Fruit fly (Drosophila melanogaster) Kc167 (cell line): ENCODE measurements around the gene CG3347.

Source experiments
- Myc ChIP-seq: fragments of >200 bp; optimal IDR thresholded peaks from 2 replicates; lab custom pipeline; 2017; ENCODE audit warnings: missing external identifiers
- Sin3A ChIP-seq: fragments of >200 bp; optimal IDR thresholded peaks from 2 replicates; lab custom pipeline; 2018; ENCODE audit warnings: missing external identifiers
- h ChIP-seq: fragments of >200 bp; optimal IDR thresholded peaks from 3 replicates; lab custom pipeline; 2018; ENCODE audit warnings: missing external identifiers
- insv ChIP-seq: fragments of >200 bp; optimal IDR thresholded peaks from 3 replicates; lab custom pipeline; 2018; ENCODE audit warnings: missing external identifiers
- psq ChIP-seq: fragments of >200 bp; optimal IDR thresholded peaks from 2 replicates; lab custom pipeline; 2017; ENCODE audit warnings: missing external identifiers
- ttk ChIP-seq: sonication (Bioruptor generic); optimal IDR thresholded peaks from 2 replicates; lab custom pipeline; 2017; ENCODE audit warnings: missing external identifiers

Gene CG3347

DNA sequence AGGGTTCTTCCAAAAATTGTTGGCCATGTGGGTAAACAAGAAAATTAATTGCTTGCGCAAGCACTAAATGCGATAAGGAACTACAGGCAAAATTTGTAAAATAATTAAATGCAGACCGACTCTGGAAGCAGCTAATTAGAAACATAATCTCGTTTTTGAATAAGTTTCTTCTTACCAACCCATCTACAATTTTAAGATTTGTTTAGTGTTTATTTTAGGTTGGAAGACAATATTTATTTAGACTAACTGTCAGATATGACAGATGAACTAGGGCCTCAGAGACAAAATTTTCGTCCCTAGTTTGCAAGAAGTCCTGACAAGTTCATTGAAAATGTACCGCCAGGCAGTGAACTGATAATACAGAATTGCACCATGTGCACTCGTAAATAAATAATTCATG, at the start of gene CG3347:
Gene CG3347, plus strand, starts transcription at position 301 of the 400 bp plus-strand sequence.
- TF ChIP-seq psq (no peak), Sin3A (lab: Kevin White, UChicago) (no peak), h (lab: Kevin White, UChicago) (no peak), ttk (lab: Kevin White, UChicago) (no peak), Myc (no peak), insv (lab: Kevin White, UChicago) (no peak)

DNA sequence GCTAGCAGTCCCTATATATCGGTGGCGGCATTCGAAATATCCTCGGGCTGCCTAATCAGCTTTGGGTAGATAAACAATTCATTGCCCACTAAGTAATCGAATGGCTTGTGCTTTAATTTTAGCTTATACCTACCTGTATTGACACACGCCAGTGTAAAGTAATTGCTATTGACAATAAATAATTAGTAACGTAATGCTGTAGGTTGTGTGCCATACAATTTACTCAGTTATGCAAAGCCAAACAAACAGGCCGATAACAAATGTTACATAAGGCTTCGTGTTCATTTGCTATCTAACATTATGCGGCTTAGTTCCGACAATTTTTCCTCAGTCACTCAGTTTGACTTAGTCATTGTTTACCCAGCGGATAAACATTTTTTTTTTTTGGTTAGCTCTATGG, 40.5 kb upstream of the CG3347 start:
- TF ChIP-seq h (lab: Kevin White, UChicago) (no peak), ttk (lab: Kevin White, UChicago) (no peak), Sin3A (lab: Kevin White, UChicago) (no peak), insv (lab: Kevin White, UChicago) (no peak), psq (no peak), Myc (no peak)

DNA sequence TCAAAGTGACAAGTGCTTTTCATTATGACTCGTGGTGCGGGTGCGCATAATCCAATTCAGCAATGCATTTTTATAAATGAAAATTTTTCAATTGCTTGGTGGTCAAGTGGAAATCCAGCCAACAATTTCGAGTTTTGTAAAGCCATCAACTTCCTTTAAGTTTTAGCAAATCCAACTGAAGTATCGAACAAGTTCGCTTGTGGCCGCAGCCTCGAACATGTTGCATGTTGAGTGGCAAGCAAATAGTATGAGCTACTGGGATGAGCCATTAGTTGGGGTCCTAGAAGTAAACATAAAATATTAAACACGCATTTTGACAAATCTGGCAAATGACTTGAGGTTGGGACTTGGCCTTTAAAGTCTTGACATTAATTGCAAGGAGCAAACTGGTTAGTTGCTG, 38.0 kb upstream of the CG3347 start:
- TF ChIP-seq Sin3A (lab: Kevin White, UChicago) (no peak), psq (no peak)

DNA sequence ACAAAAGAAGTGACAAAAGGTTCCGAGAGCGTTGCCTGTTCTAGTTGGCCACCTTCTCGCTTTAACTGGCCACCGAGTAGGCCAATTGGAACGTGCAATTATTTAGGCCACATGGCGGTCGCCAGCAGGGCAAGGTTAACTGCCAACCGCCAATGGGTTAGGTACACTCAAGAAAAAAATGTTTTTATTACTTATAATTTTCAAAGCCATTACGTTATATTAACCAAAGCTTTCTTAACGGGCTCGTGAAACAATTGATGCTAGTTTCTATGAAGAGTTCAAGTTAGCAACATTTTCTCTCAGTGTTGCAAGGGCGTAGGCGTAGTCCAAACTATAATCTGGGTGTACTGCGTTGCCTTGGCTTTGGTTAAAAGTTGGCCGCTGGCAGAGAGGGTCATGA, 23.2 kb upstream of the CG3347 start:
- TF ChIP-seq h (lab: Kevin White, UChicago) = no peak
- no peak for TF ChIP-seq psq
- TF ChIP-seq ttk (lab: Kevin White, UChicago) = no peak
- TF ChIP-seq Sin3A (lab: Kevin White, UChicago) = no peak
- no peak for TF ChIP-seq Myc
- TF ChIP-seq insv (lab: Kevin White, UChicago) = no peak

DNA sequence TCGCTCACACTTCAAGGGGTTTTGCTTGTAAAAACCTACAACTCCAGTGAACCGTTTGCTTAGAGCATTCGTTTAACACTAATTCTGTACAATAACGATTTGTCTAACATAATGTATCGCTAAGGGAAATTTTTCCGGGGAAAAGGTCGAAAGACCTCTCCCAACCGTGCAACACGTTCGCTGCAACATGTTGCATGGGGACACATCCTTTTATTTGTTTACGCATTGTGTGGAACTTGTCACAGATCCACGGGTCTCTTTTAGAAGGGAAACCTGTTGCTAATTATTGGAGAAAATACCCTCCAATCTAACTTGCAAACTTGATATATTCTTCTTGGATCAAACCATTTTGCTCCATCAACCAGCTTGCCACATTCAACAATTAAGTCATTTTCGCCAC, 3.6 kb upstream of the CG3347 start:
- TF ChIP-seq Myc (no peak), Sin3A (lab: Kevin White, UChicago) (no peak), psq (no peak), ttk (lab: Kevin White, UChicago) (no peak), insv (lab: Kevin White, UChicago) (no peak), h (lab: Kevin White, UChicago) (no peak)

DNA sequence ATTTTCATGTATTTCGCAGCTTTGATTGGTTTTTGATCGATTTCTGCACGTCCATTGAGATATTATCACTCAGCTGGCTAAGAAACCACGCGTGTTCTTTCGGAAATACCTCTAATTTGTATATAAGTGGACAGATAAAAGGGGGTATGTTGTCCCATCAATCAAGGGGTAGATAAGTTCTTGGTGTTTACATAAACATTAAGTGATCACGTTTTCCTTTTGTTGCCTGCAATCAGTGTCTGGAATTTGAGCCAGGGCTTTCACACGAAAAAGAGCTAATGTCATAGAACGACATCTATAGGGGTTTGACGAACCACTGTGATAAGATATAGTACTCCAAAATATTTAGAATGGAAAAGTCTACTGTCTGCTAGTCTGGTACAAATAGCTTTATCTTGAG, 9.5 kb downstream of the CG3347 start:
- TF ChIP-seq ttk (lab: Kevin White, UChicago) (no peak), Sin3A (lab: Kevin White, UChicago) (no peak), Myc (no peak), psq (no peak), h (lab: Kevin White, UChicago) (no peak), insv (lab: Kevin White, UChicago) (no peak)

DNA sequence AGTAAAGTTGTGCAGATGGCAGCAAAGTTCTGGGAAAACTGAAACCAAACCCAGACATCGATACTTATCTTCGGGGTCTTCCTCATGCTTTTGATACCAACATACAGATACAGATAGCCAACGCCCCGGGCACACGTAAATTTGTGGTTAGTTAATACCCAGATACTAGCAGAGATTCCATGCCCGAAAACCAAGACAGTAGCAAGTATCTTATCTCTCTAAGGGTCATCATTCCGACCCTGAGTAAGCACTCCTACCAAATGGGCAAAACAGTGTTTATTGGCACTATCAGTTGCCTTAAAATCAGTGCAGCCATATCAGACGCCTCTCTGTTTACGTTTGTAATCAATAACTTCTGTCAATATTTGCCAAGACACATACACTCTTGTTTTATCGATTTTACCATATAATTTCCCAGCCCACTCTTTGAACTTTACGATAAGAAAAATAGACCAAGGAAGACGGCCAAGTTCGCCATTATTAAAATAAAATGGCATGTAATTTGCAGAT, 11.3 kb downstream of the CG3347 start, which contains the start of gene OtopLb:
Gene OtopLb, minus strand, starts transcription at position 51 of the 510 bp plus-strand sequence.
- no peak for TF ChIP-seq Myc
- TF ChIP-seq insv (lab: Kevin White, UChicago) = no peak
- no peak for TF ChIP-seq Sin3A (lab: Kevin White, UChicago)
- no peak for TF ChIP-seq psq
- TF ChIP-seq h (lab: Kevin White, UChicago) = no peak
- TF ChIP-seq ttk (lab: Kevin White, UChicago) = no peak

DNA sequence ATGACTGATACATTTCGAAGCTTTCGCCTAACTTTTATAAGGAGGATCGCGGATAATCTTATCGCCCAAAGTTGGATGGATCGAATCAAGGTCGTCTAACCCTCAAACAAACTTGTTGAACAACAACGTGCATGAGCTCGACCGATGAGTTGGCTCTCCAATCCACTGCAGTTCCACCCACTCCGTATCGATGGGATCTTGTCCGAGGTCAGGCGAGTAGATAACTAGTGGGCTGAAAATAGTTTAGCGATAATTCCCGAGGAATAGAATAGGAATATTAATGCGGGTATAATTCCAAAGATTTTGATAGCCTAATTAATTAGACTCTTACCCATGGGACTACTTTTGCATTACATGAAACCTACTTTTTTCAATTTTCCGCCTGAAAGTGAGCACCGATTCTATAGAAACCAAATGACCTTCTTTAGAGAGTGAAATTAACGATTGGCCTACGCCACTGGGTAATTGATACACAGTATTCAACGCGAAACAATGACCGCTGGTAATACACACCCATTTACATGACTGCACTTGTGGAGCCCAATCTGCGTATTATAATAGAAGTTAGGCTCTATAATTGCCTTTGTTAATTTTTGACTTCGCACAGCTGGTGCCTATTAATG, 24.6 kb downstream of the CG3347 start:
- no peak for TF ChIP-seq insv (lab: Kevin White, UChicago)
- no peak for TF ChIP-seq ttk (lab: Kevin White, UChicago)
- no peak for TF ChIP-seq Myc
- TF ChIP-seq h (lab: Kevin White, UChicago) = no peak
- no peak for TF ChIP-seq psq
- TF ChIP-seq Sin3A (lab: Kevin White, UChicago) = no peak

DNA sequence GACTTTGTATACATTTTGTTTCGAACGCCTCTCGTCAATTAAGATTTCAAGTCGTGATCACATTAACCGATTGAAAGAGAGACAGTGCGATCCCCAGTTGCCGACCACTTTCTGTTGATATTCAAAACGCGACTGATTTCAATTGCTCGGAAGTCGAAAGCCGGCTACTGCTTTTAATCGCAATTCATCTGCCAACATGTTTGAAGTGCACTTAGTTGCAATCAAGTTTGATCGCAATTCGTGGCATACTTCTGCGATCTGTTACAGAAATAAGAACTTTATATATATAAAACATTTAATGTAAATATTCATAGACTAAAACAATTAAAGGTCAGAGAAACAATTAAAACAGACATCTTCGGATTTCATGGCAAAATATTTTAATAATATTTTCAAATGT, 25.3 kb downstream of the CG3347 start, which contains the start of gene CG9664:
Gene CG9664, minus strand, starts transcription at position 135 of the 400 bp plus-strand sequence.
- no peak for TF ChIP-seq Myc
- no peak for TF ChIP-seq insv (lab: Kevin White, UChicago)
- no peak for TF ChIP-seq h (lab: Kevin White, UChicago)
- TF ChIP-seq psq = no peak
- no peak for TF ChIP-seq Sin3A (lab: Kevin White, UChicago)
- TF ChIP-seq ttk (lab: Kevin White, UChicago) = no peak

DNA sequence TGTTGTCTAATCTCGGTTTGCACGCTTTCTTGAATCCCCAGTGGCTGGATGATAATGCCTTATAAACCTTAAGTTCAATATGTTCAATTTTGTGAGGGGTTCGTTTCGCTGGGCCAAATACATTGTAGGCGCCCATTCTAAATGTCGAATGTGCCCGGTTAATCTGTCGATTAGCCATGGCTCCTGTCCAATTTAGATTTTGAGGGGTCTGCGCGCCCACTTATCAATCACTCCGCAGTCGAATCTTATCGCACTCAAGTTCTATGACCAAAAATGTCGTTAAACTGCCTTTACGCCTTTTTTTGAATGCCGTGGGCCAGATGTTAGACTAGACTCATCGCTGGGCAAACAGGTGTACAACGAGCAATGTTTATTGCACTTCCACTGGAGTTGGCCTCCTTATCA, 28.8 kb downstream of the CG3347 start:
- TF ChIP-seq Myc = no peak
- TF ChIP-seq ttk (lab: Kevin White, UChicago) = no peak
- TF ChIP-seq Sin3A (lab: Kevin White, UChicago) = no peak
- no peak for TF ChIP-seq psq
- no peak for TF ChIP-seq h (lab: Kevin White, UChicago)
- no peak for TF ChIP-seq insv (lab: Kevin White, UChicago)

DNA sequence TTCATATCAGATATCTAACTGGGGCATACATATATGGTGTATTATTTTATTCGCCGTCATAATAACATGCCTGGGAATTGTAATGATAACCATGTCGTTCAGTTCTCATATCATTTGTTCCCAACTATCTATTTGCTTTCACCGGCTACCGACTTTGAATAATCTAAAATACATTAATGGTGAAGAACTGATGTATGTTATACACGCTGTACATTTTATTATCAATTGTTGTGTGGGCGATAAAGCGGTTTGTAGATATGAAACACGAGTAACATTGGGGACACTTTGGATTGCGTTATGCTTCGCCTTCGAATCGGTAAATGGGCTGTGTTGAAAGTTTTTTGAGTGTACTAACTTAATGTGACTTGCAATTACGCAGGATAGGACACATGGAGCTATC, 29.9 kb downstream of the CG3347 start:
- TF ChIP-seq ttk (lab: Kevin White, UChicago) (no peak), Sin3A (lab: Kevin White, UChicago) (no peak), psq (no peak), Myc (no peak), insv (lab: Kevin White, UChicago) (no peak), h (lab: Kevin White, UChicago) (no peak)

DNA sequence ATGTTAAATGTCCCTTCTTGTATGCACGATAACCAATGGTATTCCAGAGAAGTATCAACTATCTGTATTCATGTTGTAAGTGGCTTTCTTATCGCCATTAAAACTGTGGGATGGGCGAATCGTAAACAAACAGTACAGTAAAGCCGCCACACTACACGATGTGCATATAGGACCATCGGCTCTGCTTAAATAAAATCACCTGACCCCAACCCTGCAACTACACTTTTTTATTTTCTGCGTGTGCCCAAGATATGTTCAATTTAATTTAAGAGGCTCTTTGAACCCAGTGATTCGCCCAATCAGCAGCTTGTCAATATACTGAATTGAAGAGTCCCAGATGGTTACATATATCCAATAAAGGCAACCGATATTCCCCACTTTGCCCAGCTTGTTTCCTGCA, 30.6 kb downstream of the CG3347 start:
- TF ChIP-seq h (lab: Kevin White, UChicago) = no peak
- TF ChIP-seq ttk (lab: Kevin White, UChicago) = no peak
- no peak for TF ChIP-seq Myc
- no peak for TF ChIP-seq Sin3A (lab: Kevin White, UChicago)

DNA sequence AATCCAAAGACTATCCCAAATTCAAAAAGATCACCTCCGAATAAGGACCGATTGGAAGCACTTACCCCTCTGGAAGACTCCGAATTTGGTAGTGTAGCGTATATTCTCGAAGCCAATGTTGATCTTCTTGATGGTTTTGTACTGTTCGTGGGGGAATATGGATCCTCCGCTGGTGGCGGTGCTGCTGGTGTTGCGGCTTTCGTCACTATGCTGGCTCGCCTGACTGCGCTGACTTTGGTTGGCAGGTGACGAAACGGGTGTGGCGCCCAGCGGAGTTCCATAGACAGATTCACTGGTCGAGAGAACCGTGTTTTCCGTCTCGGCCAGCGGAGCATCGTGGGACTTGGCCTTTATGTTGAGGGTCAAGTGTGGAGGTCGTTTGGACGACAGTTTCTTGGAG, 31.8 kb downstream of the CG3347 start:
- TF ChIP-seq ttk (lab: Kevin White, UChicago) (no peak), Sin3A (lab: Kevin White, UChicago) (no peak), h (lab: Kevin White, UChicago) (no peak), insv (lab: Kevin White, UChicago) (no peak), Myc (no peak), psq (no peak)
